Fruit fly (Drosophila melanogaster) whole organism, embryonic: ENCODE data around the gene CG2617.

Source experiments
- Aef1 ChIP-seq: fragments of 200-800 bp; sonication (Bioruptor generic); IDR thresholded peaks from 3 replicates; pipeline ENCODE4 v1.3.6; 2022; ENCODE audit warnings: missing biosample characterization, missing genetic modification characterization
- Blimp-1 ChIP-seq: fragments of 200-800 bp; sonication (Bioruptor generic); optimal IDR thresholded peaks from 3 replicates; lab custom pipeline; 2018; ENCODE audit warnings: missing biosample characterization, missing genetic modification characterization, mild to moderate bottlenecking, moderate library complexity, missing genetic modification reagents
- CG10959 ChIP-seq: fragments of 200-800 bp; sonication (Bioruptor generic); IDR thresholded peaks from 2 replicates; pipeline ENCODE4 v1.3.6; 2022; ENCODE audit warnings: missing biosample characterization, missing genetic modification characterization
- CG11695 ChIP-seq: fragments of 200-800 bp; sonication (Bioruptor generic); IDR thresholded peaks from 3 replicates; pipeline ENCODE4 v1.3.6; 2022; ENCODE audit warnings: missing biosample characterization, missing genetic modification characterization
- CG11696 ChIP-seq: fragments of 200-800 bp; sonication (Bioruptor generic); IDR thresholded peaks from 2 replicates; pipeline ENCODE4 v1.3.6; 2022; ENCODE audit warnings: missing biosample characterization, missing genetic modification characterization
- CG12219 ChIP-seq: fragments of 200-800 bp; sonication (Bioruptor generic); optimal IDR thresholded peaks from 3 replicates; lab custom pipeline; 2018; ENCODE audit warnings: missing biosample characterization, mild to moderate bottlenecking, missing genetic modification characterization
- CG12236 ChIP-seq: fragments of 200-800 bp; sonication (Bioruptor generic); optimal IDR thresholded peaks from 2 replicates; lab custom pipeline; 2016; ENCODE audit warnings: missing biosample characterization, missing genetic modification characterization
- CG12299 ChIP-seq: fragments of 200-800 bp; sonication (Bioruptor generic); optimal IDR thresholded peaks from 2 replicates; lab custom pipeline; 2018; ENCODE audit warnings: missing biosample characterization, mild to moderate bottlenecking, missing genetic modification characterization
- CG12659 ChIP-seq: fragments of 200-800 bp; sonication (Bioruptor generic); optimal IDR thresholded peaks from 3 replicates; lab custom pipeline; 2017; ENCODE audit warnings: mild to moderate bottlenecking, missing biosample characterization, missing genetic modification reagents, missing genetic modification characterization
- CG31441 ChIP-seq: fragments of 200-800 bp; sonication (Bioruptor generic); IDR thresholded peaks from 2 replicates; pipeline ENCODE4 v1.3.6; 2022; ENCODE audit warnings: missing biosample characterization, missing genetic modification characterization
- CG34224 ChIP-seq: fragments of 200-800 bp; sonication (Bioruptor generic); IDR thresholded peaks from 3 replicates; pipeline ENCODE4 v1.3.6; 2022; ENCODE audit warnings: missing biosample characterization, missing genetic modification characterization; ENCODE audit not compliant: partially characterized antibody
- CG34376 ChIP-seq: fragments of 200-800 bp; sonication (Bioruptor generic); optimal IDR thresholded peaks from 2 replicates; lab custom pipeline; 2018; ENCODE audit warnings: missing biosample characterization, mild to moderate bottlenecking, missing genetic modification characterization
- CG4360 ChIP-seq: fragments of 200-800 bp; sonication (Bioruptor generic); IDR thresholded peaks from 2 replicates; pipeline ENCODE4 v1.3.6; 2022; ENCODE audit warnings: missing biosample characterization, missing genetic modification characterization
- CG5180 ChIP-seq: fragments of 200-800 bp; sonication (Bioruptor generic); optimal IDR thresholded peaks from 3 replicates; lab custom pipeline; 2017; ENCODE audit warnings: missing biosample characterization, missing genetic modification characterization, mild to moderate bottlenecking, moderate library complexity, missing genetic modification reagents
- CG8290 ChIP-seq, 3 experiments: fragments of 200-800 bp; sonication (Bioruptor generic); optimal IDR thresholded peaks; 2 replicates each; lab custom pipeline; 2016 to 2019; ENCODE audit warnings: missing biosample characterization in 3 of 3, missing genetic modification characterization in 3 of 3, mild to moderate bottlenecking in 2 of 3, moderate library complexity in 1 of 3
- Eip74EF ChIP-seq, 2 experiments: fragments of 200-800 bp in 1 of 2; fragments of >200 bp in 1 of 2; sonication (Bioruptor generic) in 1 of 2; optimal IDR thresholded peaks; 2 replicates each; lab custom pipeline; 2017 to 2019; ENCODE audit warnings: missing biosample characterization in 2 of 2, missing genetic modification characterization in 2 of 2, mild to moderate bottlenecking in 1 of 2, moderate library complexity in 1 of 2
- Fer1 ChIP-seq: fragments of 200-800 bp; sonication (Bioruptor generic); optimal IDR thresholded peaks from 2 replicates; lab custom pipeline; 2017; ENCODE audit warnings: missing biosample characterization, mild to moderate bottlenecking, missing genetic modification characterization
- Hr3 ChIP-seq: fragments of 200-800 bp; sonication (Bioruptor generic); optimal IDR thresholded peaks from 3 replicates; lab custom pipeline; 2016; ENCODE audit warnings: missing biosample characterization, missing genetic modification characterization
- MESR4 ChIP-seq: fragments of 200-800 bp; sonication (Bioruptor generic); optimal IDR thresholded peaks from 2 replicates; lab custom pipeline; 2018; ENCODE audit warnings: missing biosample characterization, mild to moderate bottlenecking, missing genetic modification characterization, moderate library complexity
- NC2α ChIP-seq: fragments of 200-800 bp; sonication (Bioruptor generic); optimal IDR thresholded peaks from 2 replicates; lab custom pipeline; 2016; ENCODE audit warnings: missing biosample characterization, missing genetic modification characterization
- NFAT ChIP-seq: fragments of 200-800 bp; sonication (Bioruptor generic); IDR thresholded peaks from 2 replicates; pipeline ENCODE4 v1.3.6; 2022; ENCODE audit warnings: missing biosample characterization, missing genetic modification characterization
- Pdp1 ChIP-seq, 2 experiments: fragments of 200-800 bp; sonication (Bioruptor generic); optimal IDR thresholded peaks; 3 replicates each; lab custom pipeline; 2016; ENCODE audit warnings: missing biosample characterization in 2 of 2, missing genetic modification characterization in 2 of 2, mild to moderate bottlenecking in 1 of 2, moderate library complexity in 1 of 2
- Stat92E ChIP-seq, 3 experiments: fragments of >200 bp in 2 of 3; fragments of 200-800 bp in 1 of 3; sonication (Bioruptor generic) in 1 of 3; optimal IDR thresholded peaks; 2 replicates each; lab custom pipeline; 2017 to 2019; ENCODE audit warnings: missing biosample characterization in 3 of 3, missing genetic modification characterization in 3 of 3, mild to moderate bottlenecking in 1 of 3, moderate library complexity in 1 of 3
- ara ChIP-seq: fragments of 200-800 bp; sonication (Bioruptor generic); IDR thresholded peaks from 2 replicates; pipeline ENCODE4 v1.3.6; 2022; ENCODE audit warnings: missing biosample characterization, missing genetic modification characterization
- bab2 ChIP-seq: fragments of 200-800 bp; sonication (Bioruptor generic); optimal IDR thresholded peaks from 2 replicates; lab custom pipeline; 2016; ENCODE audit warnings: missing biosample characterization, missing genetic modification characterization
- chinmo ChIP-seq: fragments of 200-800 bp; sonication (Bioruptor generic); IDR thresholded peaks from 4 replicates; pipeline ENCODE4 v1.3.6; 2022; ENCODE audit warnings: missing biosample characterization, missing genetic modification characterization; ENCODE audit not compliant: partially characterized antibody
- crol ChIP-seq: fragments of 200-800 bp; sonication (Bioruptor generic); IDR thresholded peaks from 2 replicates; pipeline ENCODE4 v1.3.6; 2022; ENCODE audit warnings: missing biosample characterization, missing genetic modification characterization
- cwo ChIP-seq: fragments of 200-800 bp; sonication (Bioruptor generic); optimal IDR thresholded peaks from 3 replicates; lab custom pipeline; 2017; ENCODE audit warnings: missing biosample characterization, missing genetic modification characterization, mild to moderate bottlenecking, moderate library complexity, missing genetic modification reagents
- eve ChIP-seq, 2 experiments: fragments of >200 bp; optimal IDR thresholded peaks; 2 replicates each; lab custom pipeline; 2017; ENCODE audit warnings: missing biosample characterization in 2 of 2, missing genetic modification characterization in 2 of 2
- gce ChIP-seq: fragments of 200-800 bp; sonication (Bioruptor generic); IDR thresholded peaks from 3 replicates; pipeline ENCODE4 v1.3.6; 2022; ENCODE audit warnings: missing biosample characterization, missing genetic modification characterization
- grn ChIP-seq: fragments of 200-800 bp; sonication (Bioruptor generic); optimal IDR thresholded peaks from 3 replicates; lab custom pipeline; 2017; ENCODE audit warnings: missing biosample characterization, missing genetic modification characterization
- luna ChIP-seq: fragments of 200-800 bp; sonication (Bioruptor generic); optimal IDR thresholded peaks from 2 replicates; lab custom pipeline; 2016; ENCODE audit warnings: missing biosample characterization, missing genetic modification characterization
- nerfin-1 ChIP-seq: fragments of 200-800 bp; sonication (Bioruptor generic); optimal IDR thresholded peaks from 3 replicates; lab custom pipeline; 2019; ENCODE audit warnings: missing biosample characterization, mild to moderate bottlenecking, missing genetic modification characterization, moderate library complexity
- prd ChIP-seq, 3 experiments: fragments of >200 bp in 2 of 3; fragments of 200-800 bp in 1 of 3; sonication (Bioruptor generic) in 1 of 3; optimal IDR thresholded peaks in 2 of 3; IDR thresholded peaks in 1 of 3; 2 replicates in 2 of 3; 3 replicates in 1 of 3; pipeline versions ENCODE4 v1.3.6 to Lab custom; 2017 to 2022; ENCODE audit warnings: missing biosample characterization in 1 of 3, missing genetic modification characterization in 1 of 3
- ranshi ChIP-seq: fragments of 200-800 bp; sonication (Bioruptor generic); IDR thresholded peaks from 2 replicates; pipeline ENCODE4 v1.3.6; 2022; ENCODE audit warnings: missing biosample characterization, missing genetic modification characterization
- run ChIP-seq: fragments of 200-800 bp; sonication (Bioruptor generic); optimal IDR thresholded peaks from 3 replicates; lab custom pipeline; 2018; ENCODE audit warnings: missing biosample characterization, mild to moderate bottlenecking, missing genetic modification characterization
- sens ChIP-seq: fragments of 200-800 bp; sonication (Bioruptor generic); peaks from one replicate; lab custom pipeline; 2016; ENCODE audit warnings: missing biosample characterization, missing genetic modification characterization
- sim ChIP-seq: fragments of 200-800 bp; sonication (Bioruptor generic); IDR thresholded peaks from 2 replicates; pipeline ENCODE4 v1.3.6; 2022; ENCODE audit warnings: missing biosample characterization, missing genetic modification characterization
- so ChIP-seq: fragments of 200-800 bp; sonication (Bioruptor generic); IDR thresholded peaks from 3 replicates; pipeline ENCODE4 v1.3.6; 2022; ENCODE audit warnings: missing biosample characterization, missing genetic modification characterization
- sr ChIP-seq: fragments of 200-800 bp; sonication (Bioruptor generic); IDR thresholded peaks from 3 replicates; pipeline ENCODE4 v1.3.6; 2022; ENCODE audit warnings: missing biosample characterization, missing genetic modification characterization
- sug ChIP-seq: fragments of 200-800 bp; optimal IDR thresholded peaks from 2 replicates; lab custom pipeline; 2019; ENCODE audit warnings: missing biosample characterization, mild to moderate bottlenecking, missing genetic modification characterization, moderate library complexity
- tx ChIP-seq: fragments of 200-800 bp; sonication (Bioruptor generic); optimal IDR thresholded peaks from 2 replicates; lab custom pipeline; 2016; ENCODE audit warnings: missing biosample characterization, missing genetic modification characterization
- yki ChIP-seq: fragments of >200 bp; optimal IDR thresholded peaks from 3 replicates; lab custom pipeline; 2018
- z ChIP-seq: fragments of 200-800 bp; sonication (Bioruptor generic); IDR thresholded peaks from 3 replicates; pipeline ENCODE4 v1.3.6; 2022; ENCODE audit warnings: missing biosample characterization, missing genetic modification characterization

CG2617 gene

DNA sequence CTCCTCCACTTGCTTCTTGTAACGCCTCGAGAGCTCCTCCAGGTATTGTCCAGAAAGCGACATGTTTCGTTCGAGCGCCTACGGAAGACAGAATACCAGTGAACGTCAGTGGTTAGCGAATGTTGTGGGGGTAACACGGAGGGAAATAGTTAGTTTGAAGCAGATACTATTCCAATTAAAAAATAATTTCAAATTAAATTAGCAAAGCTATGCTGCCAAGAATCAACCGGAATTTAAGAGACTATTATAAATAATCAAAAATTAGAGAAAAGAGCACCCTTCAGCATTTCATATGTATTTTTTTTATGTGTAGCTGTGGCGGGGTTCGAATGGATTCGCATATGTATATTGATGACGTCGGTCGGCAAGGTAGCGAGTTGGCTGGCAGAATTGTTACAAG, 21.1 kb upstream of the CG2617 start (continued):
- TF ChIP-seq CG11696, result no peak

DNA sequence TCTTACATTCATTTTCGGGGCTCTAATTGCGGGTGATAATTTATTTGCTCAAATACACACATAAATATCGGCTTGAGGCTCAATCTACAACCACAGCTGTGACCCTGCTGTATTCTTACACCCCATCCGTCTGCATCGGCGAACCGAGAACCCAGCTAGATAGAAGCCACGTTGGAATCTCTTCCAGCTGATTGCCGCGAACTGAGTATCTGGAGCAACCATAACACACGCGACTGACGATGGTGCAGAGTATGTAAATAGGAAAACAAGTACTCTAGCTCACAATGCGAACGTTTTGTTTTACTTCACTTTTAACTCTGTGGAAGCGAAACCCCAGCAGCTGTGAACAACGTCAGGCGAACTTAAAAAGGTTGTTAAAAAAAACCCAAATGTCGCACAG, 17.7 kb upstream of the CG2617 start:
- TF ChIP-seq CG31441 (GFP tag; lab: Robert Waterston, UW) (no peak), sens (GFP tag; lab: Kevin White, UChicago) (peak; percentile 3)

- TF ChIP-seq sr (peak; percentile 97), crol (GFP tag; lab: Robert Waterston, UW) (peak; percentile 55), Eip74EF (GFP tag; optimal IDR thresholded peaks at IDR 0.05; lab: Kevin White, UChicago) (no peak), CG10959 (no peak), z (GFP tag; lab: Robert Waterston, UW) (0 out of 3 replicates have a peak, but pooled peaks have one; percentile 51), so (GFP tag; lab: Robert Waterston, UW) (no peak), yki (lab: Kevin White, UChicago) (no peak), tx (GFP tag; lab: Kevin White, UChicago) (no peak), Pdp1 (GFP tag; optimal IDR thresholded peaks at IDR 0.05; lab: Kevin White, UChicago) (peak in 1 of 2 experiments; percentile 51)
Observed at dm6 chr2L:20671212-20671611, 11.0 kb upstream of the CG2617 start.

DNA sequence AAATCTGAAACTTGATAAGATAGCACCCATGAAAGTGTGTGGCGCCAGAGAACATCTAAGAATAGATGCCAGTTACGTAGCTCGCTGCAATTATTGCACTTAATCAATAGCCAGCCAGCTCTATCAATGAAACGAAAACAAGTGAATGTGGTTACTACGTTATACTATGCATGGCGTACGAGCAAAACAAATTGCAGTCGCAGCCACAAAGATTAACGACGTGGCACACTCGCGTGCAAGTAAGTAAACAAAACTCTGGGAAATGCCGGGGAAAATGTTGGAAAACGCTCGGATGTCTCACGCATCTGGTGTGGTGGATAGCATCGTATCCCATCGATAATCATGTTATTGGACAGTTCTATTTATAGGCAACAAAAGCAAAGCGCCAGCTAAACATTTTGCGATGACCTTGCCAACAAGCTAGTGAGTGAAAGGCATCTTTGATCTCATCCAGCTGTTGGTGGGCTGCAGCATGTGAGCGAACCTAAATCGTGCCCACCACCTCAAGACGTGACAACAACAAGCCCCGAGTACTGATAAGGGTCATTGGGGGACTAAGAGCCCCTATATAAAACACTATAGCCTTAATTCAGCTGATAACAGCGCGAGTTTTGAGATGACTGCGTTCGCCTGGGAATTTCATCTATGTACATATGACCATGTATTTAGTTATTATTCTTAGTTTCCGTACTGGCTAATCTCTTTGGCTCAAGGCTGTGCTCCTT, 8.3 kb upstream of the CG2617 start:
- TF ChIP-seq CG11695 (GFP tag; lab: Robert Waterston, UW) (no peak), Aef1 (GFP tag; lab: Robert Waterston, UW) (no peak), ara (GFP tag; lab: Robert Waterston, UW) (no peak), CG8290 (GFP tag; optimal IDR thresholded peaks at IDR 0.05; lab: Kevin White, UChicago) (no peak), CG8290 (tag; optimal IDR thresholded peaks at IDR 0.05; lab: Kevin White, UChicago) (no peak), Blimp-1 (GFP tag; lab: Kevin White, UChicago) (no peak), grn (GFP tag; lab: Kevin White, UChicago) (peak; percentile 29), CG12299 (no peak), gce (GFP tag; lab: Robert Waterston, UW) (no peak), CG12236 (GFP tag; lab: Kevin White, UChicago) (no peak), Fer1 (no peak), ranshi (GFP tag; lab: Robert Waterston, UW) (no peak), run (tag; lab: Kevin White, UChicago) (no peak), chinmo (GFP tag; lab: Robert Waterston, UW) (0 out of 4 replicates have a peak, but pooled peaks have one; percentile 45), CG34376 (peak; percentile 71), cwo (peak; percentile 63), MESR4 (no peak), CG34224 (GFP tag; lab: Robert Waterston, UW) (0 out of 3 replicates have a peak, but pooled peaks have one; percentile 12), CG12659 (GFP tag; lab: Kevin White, UChicago) (no peak), CG11696 (peak; percentile 38; the same call in 1 of the 2 replicates), Stat92E (GFP tag; optimal IDR thresholded peaks at IDR 0.05; lab: Kevin White, UChicago) (no peak), sug (tag; lab: Kevin White, UChicago) (peak; percentile 86), bab2 (GFP tag; lab: Kevin White, UChicago) (no peak), sim (GFP tag; lab: Robert Waterston, UW) (no peak), NFAT (no peak), CG12219 (GFP tag; lab: Kevin White, UChicago) (no peak), NC2α (GFP tag; lab: Kevin White, UChicago) (no peak), prd (optimal IDR thresholded peaks at IDR 0.05; lab: Kevin White, UChicago) (no peak), prd (GFP tag; IDR thresholded peaks at IDR 0.05; lab: Robert Waterston, UW) (no peak), nerfin-1 (no peak), luna (GFP tag; lab: Kevin White, UChicago) (no peak), CG5180 (GFP tag; lab: Kevin White, UChicago) (peak; percentile 5), CG4360 (peak; percentile 60), eve (GFP tag; optimal IDR thresholded peaks at IDR 0.05; lab: Kevin White, UChicago) (no peak), Hr3 (GFP tag; lab: Kevin White, UChicago) (no peak)
